Fruit fly (Drosophila melanogaster) whole organism, embryonic: ENCODE measurements around the gene CG14650.

Experiments used
- ATbp ChIP-seq: fragments of 200-800 bp; sonication (Bioruptor generic); optimal IDR thresholded peaks from 2 replicates; lab custom pipeline; 2017; ENCODE audit warnings: missing biosample characterization, mild to moderate bottlenecking, missing genetic modification characterization, missing genetic modification reagents
- Ada2b ChIP-seq: fragments of 200-800 bp; sonication (Bioruptor generic); IDR thresholded peaks from 2 replicates; pipeline ENCODE4 v1.3.6; 2022; ENCODE audit warnings: missing biosample characterization, missing genetic modification characterization
- Asciz ChIP-seq: fragments of 200-800 bp; sonication (Bioruptor generic); optimal IDR thresholded peaks from 2 replicates; lab custom pipeline; 2017; ENCODE audit warnings: missing biosample characterization, mild to moderate bottlenecking, missing genetic modification characterization, missing genetic modification reagents
- C15 ChIP-seq: fragments of 200-800 bp; sonication (Bioruptor generic); IDR thresholded peaks from 3 replicates; pipeline ENCODE4 v1.3.6; 2022; ENCODE audit warnings: missing biosample characterization, missing genetic modification characterization
- CG11560 ChIP-seq: fragments of 200-800 bp; sonication (Bioruptor generic); IDR thresholded peaks from 3 replicates; pipeline ENCODE4 v1.3.6; 2022; ENCODE audit warnings: missing biosample characterization, missing genetic modification characterization
- CG11695 ChIP-seq: fragments of 200-800 bp; sonication (Bioruptor generic); IDR thresholded peaks from 3 replicates; pipeline ENCODE4 v1.3.6; 2022; ENCODE audit warnings: missing biosample characterization, missing genetic modification characterization
- CG12236 ChIP-seq: fragments of 200-800 bp; sonication (Bioruptor generic); optimal IDR thresholded peaks from 2 replicates; lab custom pipeline; 2016; ENCODE audit warnings: missing biosample characterization, missing genetic modification characterization
- CG12744 ChIP-seq: fragments of 200-800 bp; sonication (Bioruptor generic); optimal IDR thresholded peaks from 2 replicates; lab custom pipeline; 2016; ENCODE audit warnings: missing biosample characterization, missing genetic modification characterization
- CG13424 ChIP-seq: fragments of 200-800 bp; sonication (Bioruptor generic); optimal IDR thresholded peaks from 2 replicates; lab custom pipeline; 2019; ENCODE audit warnings: missing biosample characterization, mild to moderate bottlenecking, missing genetic modification characterization, moderate library complexity
- CG15479 ChIP-seq: fragments of 200-800 bp; sonication (Bioruptor generic); optimal IDR thresholded peaks from 3 replicates; lab custom pipeline; 2019; ENCODE audit warnings: missing biosample characterization, mild to moderate bottlenecking, missing genetic modification characterization, moderate library complexity
- CG15514 ChIP-seq: fragments of 200-800 bp; sonication (Bioruptor generic); optimal IDR thresholded peaks from 3 replicates; lab custom pipeline; 2017; ENCODE audit warnings: missing biosample characterization, missing genetic modification characterization, mild to moderate bottlenecking, moderate library complexity, missing genetic modification reagents
- CG16779 ChIP-seq: fragments of 200-800 bp; sonication (Bioruptor generic); IDR thresholded peaks from 2 replicates; pipeline ENCODE4 v1.3.6; 2022; ENCODE audit warnings: missing biosample characterization, missing genetic modification characterization
- CG16813 ChIP-seq: fragments of 200-800 bp; sonication (Bioruptor generic); IDR thresholded peaks from 3 replicates; pipeline ENCODE4 v1.3.6; 2022; ENCODE audit warnings: missing biosample characterization, missing genetic modification characterization; ENCODE audit not compliant: partially characterized antibody
- CG17385 ChIP-seq: fragments of 200-800 bp; sonication (Bioruptor generic); optimal IDR thresholded peaks from 3 replicates; lab custom pipeline; 2018; ENCODE audit warnings: missing biosample characterization, mild to moderate bottlenecking, missing genetic modification characterization
- CG18764 ChIP-seq: fragments of 200-800 bp; sonication (Bioruptor generic); optimal IDR thresholded peaks from 3 replicates; lab custom pipeline; 2016; ENCODE audit warnings: missing biosample characterization, missing genetic modification characterization
- CG2202 ChIP-seq: fragments of 200-800 bp; sonication (Bioruptor generic); optimal IDR thresholded peaks from 2 replicates; lab custom pipeline; 2018; ENCODE audit warnings: missing biosample characterization, mild to moderate bottlenecking, missing genetic modification characterization
- CG30020 ChIP-seq: fragments of 200-800 bp; optimal IDR thresholded peaks from 2 replicates; lab custom pipeline; 2019; ENCODE audit warnings: missing biosample characterization, mild to moderate bottlenecking, missing genetic modification characterization, moderate library complexity
- CG3065 ChIP-seq: fragments of 200-800 bp; sonication (Bioruptor generic); optimal IDR thresholded peaks from 2 replicates; lab custom pipeline; 2016; ENCODE audit warnings: missing biosample characterization, missing genetic modification characterization
- CG33557 ChIP-seq: fragments of 200-800 bp; sonication (Bioruptor generic); optimal IDR thresholded peaks from 2 replicates; lab custom pipeline; 2019; ENCODE audit warnings: missing biosample characterization, mild to moderate bottlenecking, missing genetic modification characterization, moderate library complexity
- CG3995 ChIP-seq: fragments of 200-800 bp; sonication (Bioruptor generic); optimal IDR thresholded peaks from 3 replicates; lab custom pipeline; 2016; ENCODE audit warnings: missing biosample characterization, missing genetic modification characterization
- CG5953 ChIP-seq: fragments of 200-800 bp; sonication (Bioruptor generic); IDR thresholded peaks from 2 replicates; pipeline ENCODE4 v1.3.6; 2022; ENCODE audit warnings: missing biosample characterization, missing genetic modification characterization
- CG7556 ChIP-seq: fragments of 200-800 bp; sonication (Bioruptor generic); optimal IDR thresholded peaks from 2 replicates; lab custom pipeline; 2017; ENCODE audit warnings: missing biosample characterization, mild to moderate bottlenecking, missing genetic modification characterization
- CkIIα-i1 ChIP-seq: fragments of 200-800 bp; sonication (Bioruptor generic); IDR thresholded peaks from 2 replicates; pipeline ENCODE4 v1.3.6; 2022; ENCODE audit warnings: missing biosample characterization, missing genetic modification characterization
- ERR ChIP-seq: fragments of 200-800 bp; sonication (Bioruptor generic); optimal IDR thresholded peaks from 2 replicates; lab custom pipeline; 2016; ENCODE audit warnings: missing biosample characterization, missing genetic modification characterization
- HLH54F ChIP-seq: fragments of 200-800 bp; sonication (Bioruptor generic); optimal IDR thresholded peaks from 3 replicates; lab custom pipeline; 2016; ENCODE audit warnings: missing biosample characterization, missing genetic modification characterization
- Hsf ChIP-seq: fragments of 200-800 bp; sonication (Bioruptor generic); optimal IDR thresholded peaks from 3 replicates; lab custom pipeline; 2016; ENCODE audit warnings: missing biosample characterization, missing genetic modification characterization
- NC2β ChIP-seq: fragments of 200-800 bp; sonication (Bioruptor generic); optimal IDR thresholded peaks from 2 replicates; lab custom pipeline; 2016; ENCODE audit warnings: missing biosample characterization, missing genetic modification characterization
- NK7.1 ChIP-seq: fragments of 200-800 bp; sonication (Bioruptor generic); optimal IDR thresholded peaks from 3 replicates; lab custom pipeline; 2016; ENCODE audit warnings: missing biosample characterization, missing genetic modification characterization
- Ptx1 ChIP-seq: fragments of 200-800 bp; sonication (Bioruptor generic); IDR thresholded peaks from 2 replicates; pipeline ENCODE4 v1.3.6; 2022; ENCODE audit warnings: missing biosample characterization, missing genetic modification characterization
- Sin3A ChIP-seq: fragments of >200 bp; optimal IDR thresholded peaks from 2 replicates; lab custom pipeline; 2018
- Xbp1 ChIP-seq: fragments of 200-800 bp; sonication (Bioruptor generic); optimal IDR thresholded peaks from 3 replicates; lab custom pipeline; 2016; ENCODE audit warnings: missing biosample characterization, mild to moderate bottlenecking, missing genetic modification characterization
- abd-A ChIP-seq: fragments of 200-800 bp; sonication (Bioruptor generic); optimal IDR thresholded peaks from 3 replicates; lab custom pipeline; 2019; ENCODE audit warnings: missing biosample characterization, mild to moderate bottlenecking, missing genetic modification characterization, moderate library complexity
- al ChIP-seq: fragments of 200-800 bp; sonication (Bioruptor generic); IDR thresholded peaks from 2 replicates; pipeline ENCODE4 v1.3.6; 2022; ENCODE audit warnings: missing biosample characterization, missing genetic modification characterization
- bowl ChIP-seq: fragments of 200-800 bp; sonication (Bioruptor generic); IDR thresholded peaks from 2 replicates; pipeline ENCODE4 v1.3.6; 2022; ENCODE audit warnings: missing biosample characterization, missing genetic modification characterization
- dysf ChIP-seq: fragments of 200-800 bp; sonication (Bioruptor generic); IDR thresholded peaks from 3 replicates; pipeline ENCODE4 v1.3.6; 2022; ENCODE audit warnings: missing biosample characterization, missing genetic modification characterization
- esg ChIP-seq: fragments of 200-800 bp; sonication (Bioruptor generic); conservative IDR thresholded peaks from 2 replicates; pipeline ENCODE4 v1.3.6; 2022; ENCODE audit warnings: missing biosample characterization, missing genetic modification characterization
- fru ChIP-seq: fragments of >200 bp; optimal IDR thresholded peaks from 2 replicates; lab custom pipeline; 2017
- gsb-n ChIP-seq: fragments of 200-800 bp; sonication (Bioruptor generic); optimal IDR thresholded peaks from 3 replicates; lab custom pipeline; 2018; ENCODE audit warnings: missing biosample characterization, mild to moderate bottlenecking, missing genetic modification characterization
- ken ChIP-seq: fragments of 200-800 bp; sonication (Bioruptor generic); IDR thresholded peaks from 3 replicates; pipeline ENCODE4 v1.3.6; 2022; ENCODE audit warnings: missing biosample characterization, missing genetic modification characterization
- nau ChIP-seq: fragments of 200-800 bp; sonication (Bioruptor generic); optimal IDR thresholded peaks from 3 replicates; lab custom pipeline; 2017; ENCODE audit warnings: missing biosample characterization, mild to moderate bottlenecking, missing genetic modification characterization, missing genetic modification reagents
- nerfin-1 ChIP-seq: fragments of 200-800 bp; sonication (Bioruptor generic); optimal IDR thresholded peaks from 3 replicates; lab custom pipeline; 2019; ENCODE audit warnings: missing biosample characterization, mild to moderate bottlenecking, missing genetic modification characterization, moderate library complexity
- nmo ChIP-seq: fragments of 200-800 bp; sonication (Bioruptor generic); optimal IDR thresholded peaks from 2 replicates; lab custom pipeline; 2018; ENCODE audit warnings: missing biosample characterization, mild to moderate bottlenecking, missing genetic modification characterization, moderate library complexity
- pho ChIP-seq: fragments of 200-800 bp; sonication (Bioruptor generic); optimal IDR thresholded peaks from 2 replicates; lab custom pipeline; 2016; ENCODE audit warnings: missing biosample characterization, missing genetic modification characterization
- pum ChIP-seq: fragments of 200-800 bp; sonication (Bioruptor generic); optimal IDR thresholded peaks from 2 replicates; lab custom pipeline; 2016; ENCODE audit warnings: missing biosample characterization, missing genetic modification characterization
- sens ChIP-seq: fragments of 200-800 bp; sonication (Bioruptor generic); peaks from one replicate; lab custom pipeline; 2016; ENCODE audit warnings: missing biosample characterization, missing genetic modification characterization
- sens-2 ChIP-seq: fragments of 200-800 bp; sonication (Bioruptor generic); IDR thresholded peaks from 2 replicates; pipeline ENCODE4 v1.3.6; 2022; ENCODE audit warnings: missing biosample characterization, missing genetic modification characterization
- seq ChIP-seq: fragments of 200-800 bp; sonication (Bioruptor generic); IDR thresholded peaks from 2 replicates; pipeline ENCODE4 v1.3.6; 2022; ENCODE audit warnings: missing biosample characterization, missing genetic modification characterization
- shn ChIP-seq: fragments of 200-800 bp; sonication (Bioruptor generic); optimal IDR thresholded peaks from 3 replicates; lab custom pipeline; 2016; ENCODE audit warnings: missing biosample characterization, missing genetic modification characterization
- sob ChIP-seq: fragments of 200-800 bp; sonication (Bioruptor generic); IDR thresholded peaks from 2 replicates; pipeline ENCODE4 v1.3.6; 2022; ENCODE audit warnings: missing biosample characterization, missing genetic modification characterization
- ssp ChIP-seq: fragments of 200-800 bp; sonication (Bioruptor generic); IDR thresholded peaks from 2 replicates; pipeline ENCODE4 v1.3.6; 2022; ENCODE audit warnings: missing biosample characterization, missing genetic modification characterization
- trh ChIP-seq: fragments of 200-800 bp; sonication (Bioruptor generic); optimal IDR thresholded peaks from 2 replicates; lab custom pipeline; 2016; ENCODE audit warnings: missing biosample characterization, missing genetic modification characterization
- wor ChIP-seq: fragments of 200-800 bp; sonication (Bioruptor generic); IDR thresholded peaks from 2 replicates; pipeline ENCODE4 v1.3.6; 2022; ENCODE audit warnings: missing biosample characterization, missing genetic modification characterization

Gene CG14650

dm6 chr3R:4428585-4429464 is 8.4 kb upstream of the CG14650 start, which contains the start of gene srl (continued):
- TF ChIP-seq abd-A = no peak
- TF ChIP-seq gsb-n (tag; lab: Kevin White, UChicago) = no peak
- TF ChIP-seq bowl (GFP tag; lab: Robert Waterston, UW) = no peak
- peak; percentile 80 for TF ChIP-seq sens (GFP tag; lab: Kevin White, UChicago)
- TF ChIP-seq ERR (GFP tag; lab: Kevin White, UChicago) = no peak
- TF ChIP-seq CG12744 (GFP tag; lab: Kevin White, UChicago) = no peak
- no peak for TF ChIP-seq Xbp1 (GFP tag; lab: Kevin White, UChicago)
- no peak for TF ChIP-seq CG11695 (GFP tag; lab: Robert Waterston, UW)
- TF ChIP-seq CG13424 (tag; lab: Kevin White, UChicago) = no peak
- TF ChIP-seq NK7.1 (GFP tag; lab: Kevin White, UChicago) = no peak
- no peak for TF ChIP-seq Ptx1 (GFP tag; lab: Robert Waterston, UW)
- no peak for TF ChIP-seq ssp (GFP tag; lab: Robert Waterston, UW)
- TF ChIP-seq CG5953 (GFP tag; lab: Robert Waterston, UW) = no peak
- TF ChIP-seq CG17385 = peak; percentile 95
- no peak for TF ChIP-seq nau (GFP tag; lab: Kevin White, UChicago)
- TF ChIP-seq sens-2 (GFP tag; lab: Robert Waterston, UW) = no peak
- no peak for TF ChIP-seq al (GFP tag; lab: Robert Waterston, UW)
- TF ChIP-seq CG7556 (GFP tag; lab: Kevin White, UChicago) = no peak
- peak; percentile 23 for TF ChIP-seq shn (GFP tag; lab: Kevin White, UChicago)
- TF ChIP-seq wor (GFP tag; lab: Robert Waterston, UW) = no peak
- TF ChIP-seq NC2β (GFP tag; lab: Kevin White, UChicago) = peak; percentile 29
- no peak for TF ChIP-seq fru (lab: Kevin White, UChicago)
- no peak for TF ChIP-seq CG15479 (GFP tag; lab: Kevin White, UChicago)
- TF ChIP-seq CkIIα-i1 (GFP tag; lab: Robert Waterston, UW) = no peak
- TF ChIP-seq CG15514 (GFP tag; lab: Kevin White, UChicago) = peak; percentile 69
- no peak for TF ChIP-seq C15 (GFP tag; lab: Robert Waterston, UW)
- TF ChIP-seq nmo (GFP tag; lab: Kevin White, UChicago) = peak; percentile 3
- TF ChIP-seq Sin3A (lab: Kevin White, UChicago) = peak; percentile 76
- TF ChIP-seq CG12236 = no peak
- TF ChIP-seq CG18764 (GFP tag; lab: Kevin White, UChicago) = no peak
- no peak for TF ChIP-seq pho (GFP tag; lab: Kevin White, UChicago)
- no peak for TF ChIP-seq CG33557 (GFP tag; lab: Kevin White, UChicago)
- no peak for TF ChIP-seq esg (GFP tag; lab: Robert Waterston, UW)
- TF ChIP-seq ATbp (GFP tag; lab: Kevin White, UChicago) = no peak
- no peak for TF ChIP-seq Hsf (GFP tag; lab: Kevin White, UChicago)
- TF ChIP-seq CG3995 = peak; percentile 9
- TF ChIP-seq CG3065 (GFP tag; lab: Kevin White, UChicago) = no peak
- TF ChIP-seq dysf (GFP tag; lab: Robert Waterston, UW) = no peak
- TF ChIP-seq Ada2b (GFP tag; lab: Robert Waterston, UW) = no peak
- peak; percentile 11; the same call in 1 of the 2 replicates for TF ChIP-seq sob (GFP tag; lab: Robert Waterston, UW)
- no peak for TF ChIP-seq CG16779
- no peak for TF ChIP-seq CG11560 (tag; lab: Robert Waterston, UW)
- TF ChIP-seq CG30020 = peak; percentile 50
- TF ChIP-seq ken = no peak
- TF ChIP-seq seq (GFP tag; lab: Robert Waterston, UW) = no peak
- no peak for TF ChIP-seq CG2202 (tag; lab: Kevin White, UChicago)
- no peak for TF ChIP-seq trh (GFP tag; lab: Kevin White, UChicago)
- no peak for TF ChIP-seq Asciz
- TF ChIP-seq CG16813 (GFP tag; lab: Robert Waterston, UW) = 0 out of 3 replicates have a peak, but pooled peaks have one; percentile 19
- peak; percentile 74 for TF ChIP-seq nerfin-1
- TF ChIP-seq HLH54F (GFP tag; lab: Kevin White, UChicago) = no peak
- TF ChIP-seq pum = no peak
